Fruit fly (Drosophila melanogaster): Measurements from ENCODE around the gene D.

dm6 chr3L:14145666-14146314 is 32.6 kb downstream of the D start:
- TF ChIP-seq CG12768 (GFP tag; optimal IDR thresholded peaks at IDR 0.05) (no peak), CG7045 (GFP tag; optimal IDR thresholded peaks at IDR 0.05) (no peak), ovo (GFP tag; optimal IDR thresholded peaks at IDR 0.05) (no peak), cnc (optimal IDR thresholded peaks at IDR 0.05) (no peak), kay (GFP tag; ENCODE audit: borderline replicate concordance) (no peak), cic (GFP tag; optimal IDR thresholded peaks at IDR 0.05) (no peak)

Data from whole organism, adult.